Fruit fly (Drosophila melanogaster) whole organism, embryonic: ENCODE results near the gene Sec20.

Experiments
- Atf-2 ChIP-seq: fragments of 200-800 bp; sonication (Bioruptor generic); optimal IDR thresholded peaks from 2 replicates; lab custom pipeline; 2016; ENCODE audit warnings: missing biosample characterization, missing genetic modification characterization
- CG10209 ChIP-seq: fragments of 200-800 bp; sonication (Bioruptor generic); optimal IDR thresholded peaks from 3 replicates; lab custom pipeline; 2017; ENCODE audit warnings: missing biosample characterization, mild to moderate bottlenecking, missing genetic modification characterization, missing genetic modification reagents
- CG10267 ChIP-seq: fragments of 200-800 bp; sonication (Bioruptor generic); optimal IDR thresholded peaks from 2 replicates; lab custom pipeline; 2018; ENCODE audit warnings: missing biosample characterization, mild to moderate bottlenecking, missing genetic modification characterization, moderate library complexity
- CG10321 ChIP-seq: fragments of 200-800 bp; sonication (Bioruptor generic); IDR thresholded peaks from 2 replicates; pipeline ENCODE4 v1.3.6; 2022; ENCODE audit warnings: missing biosample characterization, missing genetic modification characterization
- CG10366 ChIP-seq: fragments of 200-800 bp; sonication (Bioruptor generic); IDR thresholded peaks from 2 replicates; pipeline ENCODE4 v1.3.6; 2022; ENCODE audit warnings: missing biosample characterization, missing genetic modification characterization
- CG10543 ChIP-seq: fragments of 200-800 bp; sonication (Bioruptor generic); optimal IDR thresholded peaks from 3 replicates; lab custom pipeline; 2017; ENCODE audit warnings: missing biosample characterization, mild to moderate bottlenecking, missing genetic modification characterization, moderate library complexity
- CG12071 ChIP-seq: fragments of 200-800 bp; sonication (Bioruptor generic); optimal IDR thresholded peaks from 3 replicates; lab custom pipeline; 2018; ENCODE audit warnings: missing biosample characterization, mild to moderate bottlenecking, missing genetic modification characterization
- CG13287 ChIP-seq: fragments of 200-800 bp; sonication (Bioruptor generic); IDR thresholded peaks from 2 replicates; pipeline ENCODE4 v1.3.6; 2022; ENCODE audit warnings: missing biosample characterization, missing genetic modification characterization; ENCODE audit not compliant: partially characterized antibody
- CG13894 ChIP-seq: fragments of 200-800 bp; sonication (Bioruptor generic); optimal IDR thresholded peaks from 3 replicates; lab custom pipeline; 2018; ENCODE audit warnings: missing biosample characterization, mild to moderate bottlenecking, missing genetic modification characterization, moderate library complexity
- CG14050 ChIP-seq: fragments of 200-800 bp; sonication (Bioruptor generic); IDR thresholded peaks from 3 replicates; pipeline ENCODE4 v1.3.6; 2022; ENCODE audit warnings: missing biosample characterization, missing genetic modification characterization
- CG15514 ChIP-seq: fragments of 200-800 bp; sonication (Bioruptor generic); optimal IDR thresholded peaks from 3 replicates; lab custom pipeline; 2017; ENCODE audit warnings: missing biosample characterization, missing genetic modification characterization, mild to moderate bottlenecking, moderate library complexity, missing genetic modification reagents
- CG17186 ChIP-seq: fragments of 200-800 bp; sonication (Bioruptor generic); optimal IDR thresholded peaks from 3 replicates; lab custom pipeline; 2017; ENCODE audit warnings: missing biosample characterization, missing genetic modification reagents, missing genetic modification characterization
- CG17912 ChIP-seq: fragments of 200-800 bp; sonication (Bioruptor generic); optimal IDR thresholded peaks from 2 replicates; lab custom pipeline; 2018; ENCODE audit warnings: missing biosample characterization, mild to moderate bottlenecking, missing genetic modification characterization
- CG2199 ChIP-seq: fragments of 200-800 bp; sonication (Bioruptor generic); IDR thresholded peaks from 3 replicates; pipeline ENCODE4 v1.3.6; 2022; ENCODE audit warnings: missing biosample characterization, missing genetic modification characterization
- CG2712 ChIP-seq: fragments of 200-800 bp; optimal IDR thresholded peaks from 3 replicates; lab custom pipeline; 2019; ENCODE audit warnings: missing biosample characterization, mild to moderate bottlenecking, missing genetic modification characterization, moderate library complexity
- CG30403 ChIP-seq: fragments of 200-800 bp; sonication (Bioruptor generic); optimal IDR thresholded peaks from 3 replicates; lab custom pipeline; 2016; ENCODE audit warnings: missing biosample characterization, missing genetic modification characterization
- CG3163 ChIP-seq: fragments of 200-800 bp; sonication (Bioruptor generic); optimal IDR thresholded peaks from 3 replicates; lab custom pipeline; 2016; ENCODE audit warnings: missing biosample characterization, missing genetic modification characterization
- CG3995 ChIP-seq: fragments of 200-800 bp; sonication (Bioruptor generic); optimal IDR thresholded peaks from 3 replicates; lab custom pipeline; 2016; ENCODE audit warnings: missing biosample characterization, missing genetic modification characterization
- CG6175 ChIP-seq: fragments of 200-800 bp; sonication (Bioruptor generic); IDR thresholded peaks from 3 replicates; pipeline ENCODE4 v1.3.6; 2022; ENCODE audit warnings: missing biosample characterization, missing genetic modification characterization
- CG8290 ChIP-seq, 3 experiments: fragments of 200-800 bp; sonication (Bioruptor generic); optimal IDR thresholded peaks; 2 replicates each; lab custom pipeline; 2016 to 2019; ENCODE audit warnings: missing biosample characterization in 3 of 3, missing genetic modification characterization in 3 of 3, mild to moderate bottlenecking in 2 of 3, moderate library complexity in 1 of 3
- CG9437 ChIP-seq: fragments of 200-800 bp; sonication (Bioruptor generic); optimal IDR thresholded peaks from 2 replicates; lab custom pipeline; 2018; ENCODE audit warnings: missing biosample characterization, mild to moderate bottlenecking, missing genetic modification characterization
- CHES-1-like ChIP-seq: fragments of 200-800 bp; sonication (Bioruptor generic); optimal IDR thresholded peaks from 2 replicates; lab custom pipeline; 2016; ENCODE audit warnings: missing biosample characterization, missing genetic modification characterization
- Deaf1 ChIP-seq: fragments of 200-800 bp; optimal IDR thresholded peaks from 3 replicates; lab custom pipeline; 2019; ENCODE audit warnings: missing biosample characterization, mild to moderate bottlenecking, missing genetic modification characterization, moderate library complexity
- Drgx ChIP-seq: fragments of 200-800 bp; sonication (Bioruptor generic); IDR thresholded peaks from 2 replicates; pipeline ENCODE4 v1.3.6; 2022; ENCODE audit warnings: missing biosample characterization, missing genetic modification characterization
- Fer2 ChIP-seq: fragments of 200-800 bp; sonication (Bioruptor generic); optimal IDR thresholded peaks from 2 replicates; lab custom pipeline; 2018; ENCODE audit warnings: missing biosample characterization, mild to moderate bottlenecking, missing genetic modification characterization, moderate library complexity
- HmgD ChIP-seq: fragments of 200-800 bp; sonication (Bioruptor generic); optimal IDR thresholded peaks from 3 replicates; lab custom pipeline; 2016; ENCODE audit warnings: missing biosample characterization, missing genetic modification characterization
- HmgZ ChIP-seq: fragments of 200-800 bp; sonication (Bioruptor generic); optimal IDR thresholded peaks from 2 replicates; lab custom pipeline; 2018; ENCODE audit warnings: missing biosample characterization, mild to moderate bottlenecking, missing genetic modification characterization
- Hr39 ChIP-seq: fragments of >200 bp; optimal IDR thresholded peaks from 2 replicates; lab custom pipeline; 2017
- MBD-R2 ChIP-seq: fragments of 200-800 bp; sonication (Bioruptor generic); IDR thresholded peaks from 2 replicates; pipeline ENCODE4 v1.3.6; 2022; ENCODE audit warnings: missing biosample characterization, missing genetic modification characterization
- Max ChIP-seq: fragments of 200-800 bp; sonication (Bioruptor generic); optimal IDR thresholded peaks from 2 replicates; lab custom pipeline; 2016; ENCODE audit warnings: missing biosample characterization, mild to moderate bottlenecking, missing genetic modification characterization
- Spps ChIP-seq: fragments of 200-800 bp; sonication (Bioruptor generic); optimal IDR thresholded peaks from 2 replicates; lab custom pipeline; 2018; ENCODE audit warnings: missing biosample characterization, mild to moderate bottlenecking, missing genetic modification characterization
- cas ChIP-seq: fragments of 200-800 bp; sonication (Bioruptor generic); IDR thresholded peaks from 2 replicates; pipeline ENCODE4 v1.3.6; 2022; ENCODE audit warnings: missing biosample characterization, missing genetic modification characterization
- caup ChIP-seq: fragments of 200-800 bp; sonication (Bioruptor generic); optimal IDR thresholded peaks from 3 replicates; lab custom pipeline; 2017; ENCODE audit warnings: missing biosample characterization, mild to moderate bottlenecking, missing genetic modification characterization, moderate library complexity; ENCODE audit not compliant: severe bottlenecking
- cg ChIP-seq: fragments of 200-800 bp; sonication (Bioruptor generic); optimal IDR thresholded peaks from 3 replicates; lab custom pipeline; 2019; ENCODE audit warnings: missing biosample characterization, mild to moderate bottlenecking, missing genetic modification characterization, moderate library complexity
- chinmo ChIP-seq: fragments of 200-800 bp; sonication (Bioruptor generic); IDR thresholded peaks from 4 replicates; pipeline ENCODE4 v1.3.6; 2022; ENCODE audit warnings: missing biosample characterization, missing genetic modification characterization; ENCODE audit not compliant: partially characterized antibody
- ci ChIP-seq: fragments of 200-800 bp; sonication (Bioruptor generic); IDR thresholded peaks from 3 replicates; pipeline ENCODE4 v1.3.6; 2022; ENCODE audit warnings: missing biosample characterization, missing genetic modification characterization
- crol ChIP-seq: fragments of 200-800 bp; sonication (Bioruptor generic); IDR thresholded peaks from 2 replicates; pipeline ENCODE4 v1.3.6; 2022; ENCODE audit warnings: missing biosample characterization, missing genetic modification characterization
- eve ChIP-seq, 2 experiments: fragments of >200 bp; optimal IDR thresholded peaks; 2 replicates each; lab custom pipeline; 2017; ENCODE audit warnings: missing biosample characterization in 2 of 2, missing genetic modification characterization in 2 of 2
- exex ChIP-seq: fragments of 200-800 bp; sonication (Bioruptor generic); optimal IDR thresholded peaks from 4 replicates; lab custom pipeline; 2018; ENCODE audit warnings: missing biosample characterization, mild to moderate bottlenecking, missing genetic modification characterization, moderate library complexity
- eyg ChIP-seq: fragments of 200-800 bp; sonication (Bioruptor generic); optimal IDR thresholded peaks from 3 replicates; lab custom pipeline; 2016; ENCODE audit warnings: missing biosample characterization, missing genetic modification characterization
- ftz-f1 ChIP-seq: fragments of 200-800 bp; sonication (Bioruptor generic); optimal IDR thresholded peaks from 2 replicates; lab custom pipeline; 2016; ENCODE audit warnings: missing biosample characterization, missing genetic modification characterization
- ham ChIP-seq: fragments of 200-800 bp; sonication (Bioruptor generic); IDR thresholded peaks from 2 replicates; pipeline ENCODE4 v1.3.6; 2022; ENCODE audit warnings: missing biosample characterization, missing genetic modification characterization
- kay ChIP-seq: fragments of 200-800 bp; sonication (Bioruptor generic); optimal IDR thresholded peaks from 2 replicates; lab custom pipeline; 2016; ENCODE audit warnings: missing biosample characterization, missing genetic modification characterization
- knrl ChIP-seq: fragments of 200-800 bp; sonication (Bioruptor generic); IDR thresholded peaks from 3 replicates; pipeline ENCODE4 v1.3.6; 2022; ENCODE audit warnings: missing biosample characterization, missing genetic modification characterization; ENCODE audit not compliant: partially characterized antibody
- mirr ChIP-seq: fragments of 200-800 bp; sonication (Bioruptor generic); optimal IDR thresholded peaks from 3 replicates; lab custom pipeline; 2018; ENCODE audit warnings: missing biosample characterization, mild to moderate bottlenecking, missing genetic modification characterization
- onecut ChIP-seq: fragments of 200-800 bp; sonication (Bioruptor generic); IDR thresholded peaks from 2 replicates; pipeline ENCODE4 v1.3.6; 2022; ENCODE audit warnings: missing biosample characterization, missing genetic modification characterization
- otp ChIP-seq: fragments of 200-800 bp; sonication (Bioruptor generic); IDR thresholded peaks from 3 replicates; pipeline ENCODE4, ENCODE4 v1.3.6; 2022; ENCODE audit warnings: missing biosample characterization, missing genetic modification characterization
- sc ChIP-seq, 3 experiments: fragments of >200 bp in 2 of 3; fragments of 200-800 bp in 1 of 3; sonication (Bioruptor generic) in 1 of 3; optimal IDR thresholded peaks; 2 replicates in 2 of 3; 3 replicates in 1 of 3; lab custom pipeline; 2017; ENCODE audit warnings: mild to moderate bottlenecking in 1 of 3, missing biosample characterization in 1 of 3, missing genetic modification characterization in 1 of 3, missing genetic modification reagents in 1 of 3
- sr ChIP-seq: fragments of 200-800 bp; sonication (Bioruptor generic); IDR thresholded peaks from 3 replicates; pipeline ENCODE4 v1.3.6; 2022; ENCODE audit warnings: missing biosample characterization, missing genetic modification characterization
- unpg ChIP-seq: fragments of 200-800 bp; sonication (Bioruptor generic); optimal IDR thresholded peaks from 3 replicates; lab custom pipeline; 2018; ENCODE audit warnings: missing biosample characterization, mild to moderate bottlenecking, missing genetic modification characterization, moderate library complexity
- vvl ChIP-seq: fragments of 200-800 bp; sonication (Bioruptor generic); IDR thresholded peaks from 2 replicates; pipeline ENCODE4 v1.3.6; 2022; ENCODE audit warnings: missing biosample characterization, missing genetic modification characterization
- z ChIP-seq: fragments of 200-800 bp; sonication (Bioruptor generic); IDR thresholded peaks from 3 replicates; pipeline ENCODE4 v1.3.6; 2022; ENCODE audit warnings: missing biosample characterization, missing genetic modification characterization

Gene Sec20

DNA sequence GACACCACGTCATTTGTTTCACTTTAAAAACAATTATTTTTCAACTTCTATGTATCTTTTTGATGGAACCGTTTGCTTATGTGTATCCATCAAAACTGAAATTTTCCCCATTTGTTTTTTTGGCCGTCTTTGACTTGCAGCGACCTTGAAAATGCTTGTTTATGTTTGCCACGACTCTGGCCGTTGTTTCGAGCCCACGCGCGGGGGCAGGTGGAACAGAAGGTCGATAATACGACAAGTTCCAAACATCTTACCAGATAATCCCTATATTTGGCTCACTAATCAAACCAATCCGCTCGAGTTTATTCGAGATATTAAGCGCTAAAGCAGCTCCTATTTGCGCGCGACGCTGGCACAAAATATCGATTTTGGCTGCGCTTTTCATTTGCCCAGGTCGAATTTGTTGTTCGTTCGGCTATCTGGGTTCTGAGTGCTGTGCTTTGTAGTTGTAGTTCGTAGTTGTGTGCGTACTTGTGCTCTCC is 36.4 kb upstream of the Sec20 start:
- TF ChIP-seq CG6175 (no peak), CG12071 (GFP tag; lab: Kevin White, UChicago) (no peak), CG10321 (no peak), Atf-2 (GFP tag; lab: Kevin White, UChicago) (no peak), cg (GFP tag; lab: Kevin White, UChicago) (peak; percentile 33), HmgZ (tag; lab: Kevin White, UChicago) (peak; percentile 51), z (GFP tag; lab: Robert Waterston, UW) (0 out of 3 replicates have a peak, but pooled peaks have one; percentile 20), sc (optimal IDR thresholded peaks at IDR 0.05; lab: Kevin White, UChicago) (no peak), sc (GFP tag; optimal IDR thresholded peaks at IDR 0.05; lab: Kevin White, UChicago) (no peak), kay (no peak), CG14050 (GFP tag; lab: Robert Waterston, UW) (no peak), caup (GFP tag; lab: Kevin White, UChicago) (no peak), Fer2 (tag; lab: Kevin White, UChicago) (no peak), exex (tag; lab: Kevin White, UChicago) (peak; percentile 39), vvl (GFP tag; lab: Robert Waterston, UW) (no peak), eve (GFP tag; optimal IDR thresholded peaks at IDR 0.05; lab: Kevin White, UChicago) (no peak), MBD-R2 (GFP tag; lab: Robert Waterston, UW) (no peak), onecut (GFP tag; lab: Robert Waterston, UW) (peak; percentile 95), cas (GFP tag; lab: Robert Waterston, UW) (no peak), mirr (GFP tag; lab: Kevin White, UChicago) (peak; percentile 31), CG10543 (GFP tag; lab: Kevin White, UChicago) (no peak), knrl (GFP tag; lab: Robert Waterston, UW) (no peak), unpg (no peak), ham (GFP tag; lab: Robert Waterston, UW) (no peak), ci (no peak), CG13894 (peak; percentile 40), otp (no peak), CG10267 (tag; lab: Kevin White, UChicago) (no peak), CG10366 (GFP tag; lab: Robert Waterston, UW) (no peak), CG30403 (GFP tag; lab: Kevin White, UChicago) (no peak), Deaf1 (tag; lab: Kevin White, UChicago) (peak; percentile 32), CG17912 (no peak), ftz-f1 (GFP tag; lab: Kevin White, UChicago) (peak; percentile 77), chinmo (GFP tag; lab: Robert Waterston, UW) (peak; percentile 87; the same call in 3 of the 4 replicates), eyg (GFP tag; lab: Kevin White, UChicago) (no peak), Max (GFP tag; lab: Kevin White, UChicago) (no peak), sr (GFP tag; lab: Robert Waterston, UW) (peak; percentile 50; the same call in 1 of the 3 replicates), CG13287 (GFP tag; lab: Robert Waterston, UW) (0 out of 2 replicates have a peak, but pooled peaks have one; percentile 12), Drgx (no peak), CG10209 (GFP tag; lab: Kevin White, UChicago) (no peak), CG2199 (no peak)

DNA sequence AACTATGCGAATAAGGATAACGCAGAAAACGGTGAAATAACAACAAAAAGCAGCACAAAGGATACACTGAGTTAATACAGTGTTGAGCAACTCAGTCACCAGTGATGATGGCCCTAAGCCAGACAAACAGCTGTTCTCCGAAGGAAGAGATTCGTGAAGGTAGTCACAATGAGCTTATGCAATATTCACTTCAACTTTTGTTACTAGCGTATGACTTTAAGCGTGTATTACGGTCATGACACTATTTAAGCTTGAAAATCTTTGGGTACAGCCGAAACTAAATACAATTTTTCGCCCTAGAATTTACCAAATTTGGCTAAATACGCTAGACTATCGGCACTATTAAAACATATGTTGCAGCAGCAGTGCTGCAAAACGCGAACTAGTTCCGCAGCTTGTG is 31.9 kb upstream of the Sec20 start, which contains the start of the genes disp and ECSIT:
disp (minus strand) TSS at position 97 of the 400 bp plus-strand sequence.
ECSIT (plus strand) TSS at position 371 of the 400 bp plus-strand sequence.
- peak; percentile 73 for TF ChIP-seq CG8290 (GFP tag; optimal IDR thresholded peaks at IDR 0.05; lab: Kevin White, UChicago)
- no peak for TF ChIP-seq CG8290 (tag; optimal IDR thresholded peaks at IDR 0.05; lab: Kevin White, UChicago)
- peak; percentile 98 for TF ChIP-seq CG15514
- TF ChIP-seq CHES-1-like: peak; percentile 27
- peak; percentile 88 for TF ChIP-seq CG2712 (tag; lab: Kevin White, UChicago)
- TF ChIP-seq CG3995 (GFP tag; lab: Kevin White, UChicago): peak; percentile 55
- no peak for TF ChIP-seq crol
- peak; percentile 15 for TF ChIP-seq HmgD (GFP tag; lab: Kevin White, UChicago)
- TF ChIP-seq CG17186 (GFP tag; lab: Kevin White, UChicago): peak; percentile 70
- no peak for TF ChIP-seq CG9437 (GFP tag; lab: Kevin White, UChicago)
- TF ChIP-seq Hr39 (lab: Kevin White, UChicago): no peak
- peak; percentile 14 for TF ChIP-seq CG3163
- TF ChIP-seq Spps (tag; lab: Kevin White, UChicago): no peak
